Worm (Caenorhabditis elegans) whole organism, young adult: Measurements from ENCODE around the gene T10B9.9.
A peak's percentile ranks its signal among the peaks of the same experiment; 100 is the strongest.

ENCODE experiments used
- B0019.2 ChIP-seq: fragments of 200-800 bp; sonication (Bioruptor generic); conservative IDR thresholded peaks from 2 replicates; pipeline ENCODE4 v1.3.6; 2022; ENCODE audit warnings: missing genetic modification reagents, missing genetic modification characterization, missing compliant biosample characterization
- B0035.1 ChIP-seq: sonication (generic microtip); optimal IDR thresholded peaks from 2 replicates; lab custom pipeline; 2016; ENCODE audit warnings: missing genetic modification characterization, mild to moderate bottlenecking, missing compliant biosample characterization, missing genotype, missing genetic modification reagents
- B0336.3 ChIP-seq: fragments of 200-800 bp; sonication (Bioruptor generic); IDR thresholded peaks from 2 replicates; pipeline ENCODE4 v1.3.6; 2022; ENCODE audit warnings: missing genetic modification characterization, missing compliant biosample characterization
- C06A6.2 ChIP-seq: fragments of 200-800 bp; sonication (Bioruptor generic); conservative IDR thresholded peaks from 2 replicates; pipeline ENCODE4 v1.3.6; 2022; ENCODE audit warnings: missing genetic modification characterization, missing compliant biosample characterization
- D2030.7 ChIP-seq: fragments of 200-800 bp; sonication (Bioruptor generic); IDR thresholded peaks from 2 replicates; pipeline ENCODE4 v1.3.6; 2022; ENCODE audit warnings: missing genetic modification reagents, missing genetic modification characterization, missing compliant biosample characterization
- F10E7.11 ChIP-seq: sonication (generic microtip); optimal IDR thresholded peaks from 2 replicates; lab custom pipeline; 2017; ENCODE audit warnings: mild to moderate bottlenecking, missing genetic modification characterization, moderate library complexity, missing compliant biosample characterization
- F23B12.7 ChIP-seq: sonication (generic microtip); optimal IDR thresholded peaks from 2 replicates; lab custom pipeline; 2017; ENCODE audit warnings: missing genetic modification characterization, mild to moderate bottlenecking, missing compliant biosample characterization, antibody characterized with exemption, moderate library complexity; ENCODE audit not compliant: insufficient read depth
- F37B4.10 ChIP-seq: fragments of 200-800 bp; sonication (Bioruptor generic); IDR thresholded peaks from 2 replicates; pipeline ENCODE4 v1.3.6; 2022; ENCODE audit warnings: missing genetic modification characterization, missing compliant biosample characterization
- F57C9.4 ChIP-seq: sonication (generic microtip); optimal IDR thresholded peaks from 2 replicates; lab custom pipeline; 2017; ENCODE audit warnings: mild to moderate bottlenecking, missing genetic modification characterization, missing compliant biosample characterization
- K12H6.12 ChIP-seq: fragments of 200-800 bp; sonication (Bioruptor generic); optimal IDR thresholded peaks from 2 replicates; lab custom pipeline; 2018; ENCODE audit warnings: mild to moderate bottlenecking, missing genetic modification characterization, missing compliant biosample characterization
- T07F8.4 ChIP-seq: sonication (generic microtip); optimal IDR thresholded peaks from 2 replicates; lab custom pipeline; 2016; ENCODE audit warnings: mild to moderate bottlenecking, missing genetic modification characterization, moderate library complexity, missing compliant biosample characterization
- Y53F4B.3 ChIP-seq: fragments of 200-800 bp; sonication (Bioruptor generic); IDR thresholded peaks from 2 replicates; pipeline ENCODE4 v1.3.6; 2022; ENCODE audit warnings: missing genetic modification reagents, missing genetic modification characterization, missing compliant biosample characterization
- akir-1 ChIP-seq: fragments of 200-800 bp; sonication (Bioruptor generic); optimal IDR thresholded peaks from 2 replicates; lab custom pipeline; 2018; ENCODE audit warnings: mild to moderate bottlenecking, missing genetic modification characterization, moderate library complexity, missing compliant biosample characterization
- ama-1 ChIP-seq, 3 experiments: fragments of 150-350 bp in 1 of 3; sonication (generic microtip) in 2 of 3; optimal IDR thresholded peaks; 2 replicates each; lab custom pipeline; 2014 to 2018; ENCODE audit warnings: missing biosample characterization in 2 of 3, missing genetic modification characterization in 2 of 3, missing genetic modification reagents in 2 of 3
- aptf-2 ChIP-seq: fragments of 200-800 bp; sonication (Bioruptor generic); conservative IDR thresholded peaks from 2 replicates; pipeline ENCODE4 v1.3.6; 2022; ENCODE audit warnings: missing genetic modification reagents, missing genetic modification characterization, missing compliant biosample characterization
- atf-7 ChIP-seq: sonication (generic microtip); optimal IDR thresholded peaks from 2 replicates; lab custom pipeline; 2017; ENCODE audit warnings: mild to moderate bottlenecking, missing genetic modification characterization, missing compliant biosample characterization
- athp-1 ChIP-seq: sonication (generic microtip); optimal IDR thresholded peaks from 2 replicates; lab custom pipeline; 2017; ENCODE audit warnings: mild to moderate bottlenecking, missing genetic modification characterization, missing compliant biosample characterization
- attf-5 ChIP-seq: fragments of 200-800 bp; sonication (Bioruptor generic); optimal IDR thresholded peaks from 2 replicates; lab custom pipeline; 2018; ENCODE audit warnings: mild to moderate bottlenecking, missing genetic modification characterization, missing compliant biosample characterization
- bed-2 ChIP-seq: fragments of 200-800 bp; sonication (Bioruptor generic); IDR thresholded peaks from 2 replicates; pipeline ENCODE4 v1.3.6; 2022; ENCODE audit warnings: missing genetic modification reagents, missing genetic modification characterization, missing compliant biosample characterization
- cebp-1 ChIP-seq, 2 experiments: fragments of 200-800 bp in 1 of 2; sonication (Bioruptor generic) in 1 of 2; sonication (generic microtip) in 1 of 2; IDR thresholded peaks in 1 of 2; optimal IDR thresholded peaks in 1 of 2; 2 replicates each; pipeline versions ENCODE4 v1.3.6 to Lab custom; 2017 to 2022; ENCODE audit warnings: missing compliant biosample characterization in 2 of 2, missing genetic modification characterization in 2 of 2, mild to moderate bottlenecking in 1 of 2, missing genetic modification reagents in 1 of 2, moderate library complexity in 1 of 2
- ceh-40 ChIP-seq: fragments of 200-800 bp; sonication (Bioruptor generic); IDR thresholded peaks from 2 replicates; pipeline ENCODE4 v1.3.6; 2022; ENCODE audit warnings: missing genetic modification characterization, missing compliant biosample characterization
- ceh-58 ChIP-seq: fragments of 200-800 bp; sonication (Bioruptor generic); IDR thresholded peaks from 2 replicates; pipeline ENCODE4 v1.3.6; 2022; ENCODE audit warnings: missing genetic modification characterization, missing compliant biosample characterization
- ceh-91 ChIP-seq: fragments of 200-800 bp; sonication (Bioruptor generic); IDR thresholded peaks from 2 replicates; pipeline ENCODE4 v1.3.6; 2022; ENCODE audit warnings: missing genetic modification reagents, missing genetic modification characterization, missing compliant biosample characterization
- dox-1 ChIP-seq: fragments of 200-800 bp; sonication (Bioruptor generic); IDR thresholded peaks from 2 replicates; pipeline ENCODE4 v1.3.6; 2022; ENCODE audit warnings: missing genetic modification reagents, missing genetic modification characterization, missing compliant biosample characterization
- dpff-1 ChIP-seq: sonication (generic microtip); optimal IDR thresholded peaks from 2 replicates; lab custom pipeline; 2017; ENCODE audit warnings: mild to moderate bottlenecking, missing genetic modification characterization, missing compliant biosample characterization
- ekl-4 ChIP-seq: fragments of 200-800 bp; sonication (Bioruptor generic); IDR thresholded peaks from 2 replicates; pipeline ENCODE4 v1.3.6; 2022; ENCODE audit warnings: missing genetic modification reagents, missing genetic modification characterization, missing compliant biosample characterization
- hlh-12 ChIP-seq: sonication (generic microtip); optimal IDR thresholded peaks from 2 replicates; lab custom pipeline; 2016; ENCODE audit warnings: missing genetic modification characterization, missing compliant biosample characterization
- hmg-1.2 ChIP-seq: fragments of 200-800 bp; sonication (Bioruptor generic); IDR thresholded peaks from 2 replicates; pipeline ENCODE4 v1.3.6; 2022; ENCODE audit warnings: missing genetic modification reagents, missing genetic modification characterization, missing compliant biosample characterization
- lag-1 ChIP-seq: fragments of 200-800 bp; sonication (Bioruptor generic); IDR thresholded peaks from 2 replicates; pipeline ENCODE4 v1.3.6; 2022; ENCODE audit warnings: missing genetic modification reagents, missing genetic modification characterization, missing compliant biosample characterization
- lin-26 ChIP-seq: fragments of 200-800 bp; sonication (Bioruptor generic); IDR thresholded peaks from 2 replicates; pipeline ENCODE4 v1.3.6; 2022; ENCODE audit warnings: missing genetic modification reagents, missing genetic modification characterization, missing compliant biosample characterization
- lir-1 ChIP-seq: fragments of 200-800 bp; sonication (Bioruptor generic); conservative IDR thresholded peaks from 2 replicates; pipeline ENCODE4 v1.3.6; 2022; ENCODE audit warnings: missing genetic modification reagents, missing genetic modification characterization, missing compliant biosample characterization
- madf-3 ChIP-seq: fragments of 200-800 bp; sonication (Bioruptor generic); IDR thresholded peaks from 2 replicates; pipeline ENCODE4 v1.3.6; 2022; ENCODE audit warnings: missing genetic modification reagents, missing genetic modification characterization, missing compliant biosample characterization
- madf-6 ChIP-seq: fragments of 200-800 bp; sonication (Bioruptor generic); IDR thresholded peaks from 2 replicates; pipeline ENCODE4 v1.3.6; 2022; ENCODE audit warnings: missing genetic modification reagents, missing genetic modification characterization, missing compliant biosample characterization
- mel-28 ChIP-seq: sonication (generic microtip); optimal IDR thresholded peaks from 2 replicates; lab custom pipeline; 2016; ENCODE audit warnings: borderline replicate concordance, mild to moderate bottlenecking, missing genetic modification characterization, missing compliant biosample characterization
- nfyb-1 ChIP-seq: fragments of 200-800 bp; sonication (Bioruptor generic); IDR thresholded peaks from 2 replicates; pipeline ENCODE4 v1.3.6; 2022; ENCODE audit warnings: missing genetic modification reagents, missing genetic modification characterization, missing compliant biosample characterization
- nhr-120 ChIP-seq: fragments of 200-800 bp; sonication (Bioruptor generic); IDR thresholded peaks from 2 replicates; pipeline ENCODE4 v1.3.6; 2022; ENCODE audit warnings: missing genetic modification characterization, missing compliant biosample characterization
- nhr-27 ChIP-seq: fragments of 200-800 bp; sonication (Bioruptor generic); optimal IDR thresholded peaks from 2 replicates; lab custom pipeline; 2018; ENCODE audit warnings: mild to moderate bottlenecking, missing genetic modification characterization, moderate library complexity, missing compliant biosample characterization
- nhr-80 ChIP-seq: sonication (generic microtip); optimal IDR thresholded peaks from 2 replicates; lab custom pipeline; 2016; ENCODE audit warnings: missing genetic modification characterization, missing compliant biosample characterization
- nhr-90 ChIP-seq: sonication (generic microtip); optimal IDR thresholded peaks from 2 replicates; lab custom pipeline; 2016; ENCODE audit warnings: missing genotype, mild to moderate bottlenecking, missing genetic modification characterization, missing compliant biosample characterization
- pbrm-1 ChIP-seq: fragments of 200-800 bp; sonication (Bioruptor generic); IDR thresholded peaks from 2 replicates; pipeline ENCODE4 v1.3.6; 2022; ENCODE audit warnings: missing genetic modification reagents, missing genetic modification characterization, missing compliant biosample characterization
- repo-1 ChIP-seq: sonication (generic microtip); optimal IDR thresholded peaks from 2 replicates; lab custom pipeline; 2017; ENCODE audit warnings: mild to moderate bottlenecking, missing genetic modification characterization, missing compliant biosample characterization
- sdz-38 ChIP-seq: sonication (generic microtip); optimal IDR thresholded peaks from 2 replicates; lab custom pipeline; 2016; ENCODE audit warnings: missing genotype, missing genetic modification characterization, missing compliant biosample characterization
- sea-2 ChIP-seq: fragments of 200-800 bp; sonication (Bioruptor generic); IDR thresholded peaks from 2 replicates; pipeline ENCODE4 v1.3.6; 2022; ENCODE audit warnings: missing genetic modification characterization, missing compliant biosample characterization
- snpc-3.4 ChIP-seq: sonication (generic microtip); optimal IDR thresholded peaks from 2 replicates; lab custom pipeline; 2017; ENCODE audit warnings: missing genetic modification characterization, mild to moderate bottlenecking, missing compliant biosample characterization, antibody characterized with exemption, moderate library complexity, missing genotype, missing genetic modification reagents
- snpc-4 ChIP-seq, 5 experiments: fragments of 150-350 bp in 1 of 5; sonication (generic microtip) in 4 of 5; optimal IDR thresholded peaks; 2 replicates each; lab custom pipeline; 2014 to 2018; ENCODE audit warnings: missing genetic modification characterization in 5 of 5, missing biosample characterization in 3 of 5, antibody characterized with exemption in 2 of 5, mild to moderate bottlenecking in 2 of 5, missing compliant biosample characterization in 2 of 5, missing genotype in 2 of 5, moderate library complexity in 2 of 5, missing genetic modification reagents in 1 of 5
- somi-1 ChIP-seq: fragments of 200-800 bp; sonication (Bioruptor generic); optimal IDR thresholded peaks from 2 replicates; lab custom pipeline; 2018; ENCODE audit warnings: mild to moderate bottlenecking, missing genetic modification characterization, missing compliant biosample characterization
- tbp1 ChIP-seq: fragments of 200-800 bp; sonication (Bioruptor generic); optimal IDR thresholded peaks from 2 replicates; lab custom pipeline; 2018; ENCODE audit warnings: mild to moderate bottlenecking, missing genetic modification characterization, missing compliant biosample characterization
- tlf-1 ChIP-seq: fragments of 200-800 bp; sonication (Bioruptor generic); optimal IDR thresholded peaks from 2 replicates; lab custom pipeline; 2018; ENCODE audit warnings: mild to moderate bottlenecking, missing genetic modification characterization, missing compliant biosample characterization

T10B9.9 gene

ce11 chrII:9746069-9746468 lies 29.6 kb downstream of the T10B9.9 start, which contains the start of the genes Y53C12B.1 and nos-3:
TSS of gene Y53C12B.1 (minus strand) at chrII:9746078.
TSS of gene nos-3 (plus strand) at chrII:9746316.
- TF ChIP-seq dpff-1 (tag; lab: Kevin White, UChicago) (no peak), F57C9.4 (tag; lab: Kevin White, UChicago) (no peak), tbp1 (GFP tag; lab: Kevin White, UChicago) (peak; percentile 46), F10E7.11 (tag; lab: Kevin White, UChicago) (no peak), atf-7 (tag; lab: Kevin White, UChicago) (no peak), mel-28 (tag; lab: Kevin White, UChicago) (no peak), dox-1 (GFP tag; lab: Robert Waterston, UW) (peak; percentile 59; the same call in 1 of the 2 replicates), ceh-58 (no peak), akir-1 (GFP tag; lab: Kevin White, UChicago) (no peak), tlf-1 (GFP tag; lab: Kevin White, UChicago) (no peak), madf-3 (GFP tag; lab: Robert Waterston, UW) (no peak), aptf-2 (GFP tag; lab: Robert Waterston, UW) (no peak), B0019.2 (GFP tag; lab: Robert Waterston, UW) (peak; percentile 87), snpc-3.4 (tag; lab: Kevin White, UChicago) (no peak), ceh-91 (GFP tag; lab: Robert Waterston, UW) (peak; percentile 39; the same call in 1 of the 2 replicates), bed-2 (GFP tag; lab: Robert Waterston, UW) (no peak), cebp-1 (GFP tag; IDR thresholded peaks at IDR 0.05; lab: Robert Waterston, UW) (no peak), cebp-1 (tag; optimal IDR thresholded peaks at IDR 0.05; lab: Kevin White, UChicago) (peak; percentile 39), F37B4.10 (no peak), ama-1 (optimal IDR thresholded peaks at IDR 0.05; lab: Kevin White, UChicago) (no peak), ama-1 (GFP tag; optimal IDR thresholded peaks at IDR 0.05; lab: Kevin White, UChicago) (no peak), athp-1 (tag; lab: Kevin White, UChicago) (no peak), ceh-40 (no peak), nhr-120 (no peak), madf-6 (GFP tag; lab: Robert Waterston, UW) (peak; percentile 85), nhr-27 (tag; lab: Kevin White, UChicago) (no peak), lag-1 (no peak), D2030.7 (GFP tag; lab: Robert Waterston, UW) (peak; percentile 57; the same call in 1 of the 2 replicates), somi-1 (GFP tag; lab: Kevin White, UChicago) (no peak), B0035.1 (tag; lab: Kevin White, UChicago) (no peak), pbrm-1 (GFP tag; lab: Robert Waterston, UW) (peak; percentile 66), lin-26 (GFP tag; lab: Robert Waterston, UW) (no peak), ekl-4 (GFP tag; lab: Robert Waterston, UW) (0 out of 2 replicates have a peak, but pooled peaks have one; percentile 22), hmg-1.2 (GFP tag; lab: Robert Waterston, UW) (peak; percentile 40; the same call in 1 of the 2 replicates), repo-1 (tag; lab: Kevin White, UChicago) (no peak), F23B12.7 (peak; percentile 25), attf-5 (peak; percentile 50), nhr-80 (tag; lab: Kevin White, UChicago) (no peak), sea-2 (no peak), snpc-4 (GFP tag; optimal IDR thresholded peaks at IDR 0.05; lab: Kevin White, UChicago) (peak; percentile 7), snpc-4 (tag; optimal IDR thresholded peaks at IDR 0.05; lab: Kevin White, UChicago) (peak in 3 of 4 experiments; percentile 26 to 72 (median 49)), lir-1 (no peak), Y53F4B.3 (GFP tag; lab: Robert Waterston, UW) (no peak), K12H6.12 (tag; lab: Kevin White, UChicago) (peak; percentile 19), hlh-12 (tag; lab: Kevin White, UChicago) (no peak), nfyb-1 (GFP tag; lab: Robert Waterston, UW) (no peak), sdz-38 (no peak), nhr-90 (tag; lab: Kevin White, UChicago) (no peak), C06A6.2 (GFP tag; lab: Robert Waterston, UW) (no peak), T07F8.4 (tag; lab: Kevin White, UChicago) (no peak), B0336.3 (no peak)
